Worm (Caenorhabditis elegans) whole organism, L4 larva: ENCODE measurements around the gene bcs-1.
A peak's percentile ranks its signal among the peaks of the same experiment; 100 is the strongest.

Experiments used
- F26F4.8 ChIP-seq: fragments of 200-800 bp; sonication (Bioruptor generic); conservative IDR thresholded peaks from 2 replicates; pipeline ENCODE4 v1.3.6; 2022; ENCODE audit warnings: missing genetic modification characterization, missing compliant biosample characterization
- F37D6.2 ChIP-seq: sonication (generic microtip); optimal IDR thresholded peaks from 2 replicates; lab custom pipeline; 2016; ENCODE audit warnings: mild to moderate bottlenecking, missing genetic modification characterization, missing compliant biosample characterization
- F49E8.2 ChIP-seq: sonication (generic microtip); optimal IDR thresholded peaks from 2 replicates; lab custom pipeline; 2016; ENCODE audit warnings: missing compliant biosample characterization, mild to moderate bottlenecking, missing genetic modification characterization, borderline replicate concordance
- R02D3.7 ChIP-seq: fragments of 150-350 bp; sonication (generic microtip); optimal IDR thresholded peaks from 3 replicates; lab custom pipeline; 2014; ENCODE audit warnings: missing biosample characterization, missing genetic modification characterization
- Y5F2A.4 ChIP-seq: fragments of 200-800 bp; sonication (Bioruptor generic); optimal IDR thresholded peaks from 2 replicates; lab custom pipeline; 2018; ENCODE audit warnings: mild to moderate bottlenecking, missing genetic modification characterization, missing compliant biosample characterization
- Y75B8A.6 ChIP-seq: fragments of 200-800 bp; sonication (Bioruptor generic); IDR thresholded peaks from 2 replicates; pipeline ENCODE4 v1.3.6; 2022; ENCODE audit warnings: missing genetic modification reagents, missing genetic modification characterization, missing compliant biosample characterization
- ZK337.2 ChIP-seq: fragments of 200-800 bp; sonication (Bioruptor generic); IDR thresholded peaks from 2 replicates; pipeline ENCODE4 v1.3.6; 2022; ENCODE audit warnings: missing genetic modification reagents, missing genetic modification characterization, missing compliant biosample characterization
- ZK546.5 ChIP-seq, 2 experiments: sonication (generic microtip); optimal IDR thresholded peaks; 2 replicates each; lab custom pipeline; 2017; ENCODE audit warnings: missing biosample characterization in 2 of 2, missing genetic modification characterization in 2 of 2
- aly-2 ChIP-seq: sonication (generic microtip); optimal IDR thresholded peaks from 2 replicates; lab custom pipeline; 2018; ENCODE audit warnings: missing biosample characterization, missing genetic modification characterization
- ama-1 ChIP-seq: fragments of 150-350 bp; optimal IDR thresholded peaks from 2 replicates; lab custom pipeline; 2014; ENCODE audit warnings: inconsistent platforms, mixed read lengths
- arid-1 ChIP-seq: fragments of 200-800 bp; sonication (Bioruptor generic); conservative IDR thresholded peaks from 2 replicates; pipeline ENCODE4 v1.3.6; 2022; ENCODE audit warnings: missing genetic modification reagents, missing genetic modification characterization, missing compliant biosample characterization
- attf-4 ChIP-seq: sonication (generic microtip); optimal IDR thresholded peaks from 3 replicates; lab custom pipeline; 2017; ENCODE audit warnings: missing biosample characterization, missing genetic modification characterization
- ceh-32 ChIP-seq: sonication (generic microtip); optimal IDR thresholded peaks from 2 replicates; lab custom pipeline; 2016; ENCODE audit warnings: mild to moderate bottlenecking, missing genetic modification characterization, missing compliant biosample characterization; ENCODE audit not compliant: poor library complexity
- ces-1 ChIP-seq: fragments of 150-350 bp; sonication (generic microtip); optimal IDR thresholded peaks from 4 replicates; lab custom pipeline; 2014; ENCODE audit warnings: missing biosample characterization, missing genetic modification reagents, missing genetic modification characterization
- daf-12 ChIP-seq: fragments of 150-350 bp; optimal IDR thresholded peaks from 2 replicates; lab custom pipeline; 2014; ENCODE audit warnings: missing biosample characterization, missing genetic modification reagents, missing genetic modification characterization
- dmd-8 ChIP-seq: fragments of 200-800 bp; sonication (Bioruptor generic); IDR thresholded peaks from 2 replicates; pipeline ENCODE4 v1.3.6; 2022; ENCODE audit warnings: missing genetic modification characterization, missing compliant biosample characterization
- dpl-1 ChIP-seq: fragments of 150-350 bp; optimal IDR thresholded peaks from 2 replicates; lab custom pipeline; 2014; ENCODE audit warnings: missing biosample characterization, missing genetic modification reagents, missing genetic modification characterization
- duxl-1 ChIP-seq: sonication (generic microtip); optimal IDR thresholded peaks from 2 replicates; lab custom pipeline; 2016; ENCODE audit warnings: mild to moderate bottlenecking, missing genetic modification characterization, moderate library complexity, missing compliant biosample characterization; ENCODE audit not compliant: poor library complexity
- dve-1 ChIP-seq: sonication (generic microtip); optimal IDR thresholded peaks from 2 replicates; lab custom pipeline; 2017; ENCODE audit warnings: antibody characterized with exemption, mild to moderate bottlenecking, missing genetic modification characterization, missing compliant biosample characterization; ENCODE audit not compliant: insufficient read depth
- fos-1 ChIP-seq: fragments of 150-350 bp; optimal IDR thresholded peaks from 2 replicates; lab custom pipeline; 2014; ENCODE audit warnings: missing biosample characterization, missing genetic modification characterization
- gei-8 ChIP-seq: fragments of 200-800 bp; sonication (Bioruptor generic); optimal IDR thresholded peaks from 2 replicates; lab custom pipeline; 2018; ENCODE audit warnings: mild to moderate bottlenecking, missing genetic modification characterization, missing compliant biosample characterization
- hif-1 ChIP-seq, 2 experiments: sonication (generic microtip); optimal IDR thresholded peaks; 2 replicates each; lab custom pipeline; 2016 to 2017; ENCODE audit warnings: missing compliant biosample characterization in 2 of 2, missing genetic modification characterization in 2 of 2, missing genetic modification reagents in 2 of 2, missing genotype in 2 of 2, mild to moderate bottlenecking in 1 of 2
- hlh-11 ChIP-seq: fragments of 200-800 bp; sonication (Bioruptor generic); optimal IDR thresholded peaks from 2 replicates; lab custom pipeline; 2018; ENCODE audit warnings: mild to moderate bottlenecking, missing genetic modification characterization, missing compliant biosample characterization
- lin-1 ChIP-seq: fragments of 200-800 bp; sonication (Bioruptor generic); IDR thresholded peaks from 2 replicates; pipeline ENCODE4 v1.3.6; 2022; ENCODE audit warnings: missing genetic modification reagents, missing genetic modification characterization, missing compliant biosample characterization
- lin-39 ChIP-seq: fragments of 150-350 bp; optimal IDR thresholded peaks from 2 replicates; lab custom pipeline; 2014; ENCODE audit warnings: missing biosample characterization, missing genetic modification reagents, missing genetic modification characterization
- madf-5 ChIP-seq, 2 experiments: fragments of 200-800 bp; sonication (Bioruptor generic); IDR thresholded peaks; 2 replicates each; pipeline ENCODE4 v1.3.6; 2022; ENCODE audit warnings: missing compliant biosample characterization in 2 of 2, missing genetic modification characterization in 2 of 2
- mes-2 ChIP-seq: sonication (generic microtip); optimal IDR thresholded peaks from 2 replicates; lab custom pipeline; 2016; ENCODE audit warnings: missing genotype, mild to moderate bottlenecking, missing genetic modification characterization, missing compliant biosample characterization; ENCODE audit not compliant: poor library complexity, severe bottlenecking
- mxl-2 ChIP-seq: fragments of 200-800 bp; sonication (Bioruptor generic); conservative IDR thresholded peaks from 2 replicates; pipeline ENCODE4 v1.3.6; 2022; ENCODE audit warnings: missing genetic modification reagents, missing genetic modification characterization, missing compliant biosample characterization
- mxl-3 ChIP-seq: fragments of 200-800 bp; sonication (Bioruptor generic); optimal IDR thresholded peaks from 2 replicates; lab custom pipeline; 2018; ENCODE audit warnings: mild to moderate bottlenecking, missing genetic modification characterization, missing compliant biosample characterization
- nhr-237 ChIP-seq: sonication (generic microtip); optimal IDR thresholded peaks from 2 replicates; lab custom pipeline; 2017; ENCODE audit warnings: missing biosample characterization, missing genetic modification characterization
- nhr-25 ChIP-seq: sonication (generic microtip); optimal IDR thresholded peaks from 2 replicates; lab custom pipeline; 2017; ENCODE audit warnings: missing genetic modification characterization, mild to moderate bottlenecking, missing compliant biosample characterization, antibody characterized with exemption, moderate library complexity, borderline replicate concordance; ENCODE audit not compliant: insufficient read depth
- nhr-28 ChIP-seq: fragments of 150-350 bp; optimal IDR thresholded peaks from 2 replicates; lab custom pipeline; 2014; ENCODE audit warnings: missing biosample characterization, missing genetic modification characterization
- nhr-41 ChIP-seq: fragments of 200-800 bp; sonication (Bioruptor generic); IDR thresholded peaks from 2 replicates; pipeline ENCODE4 v1.3.6; 2022; ENCODE audit warnings: missing genetic modification reagents, missing genetic modification characterization, missing compliant biosample characterization
- nhr-6 ChIP-seq: fragments of 150-350 bp; optimal IDR thresholded peaks from 2 replicates; lab custom pipeline; 2014; ENCODE audit warnings: missing biosample characterization, missing genetic modification characterization
- nhr-76 ChIP-seq: fragments of 150-350 bp; optimal IDR thresholded peaks from 2 replicates; lab custom pipeline; 2014; ENCODE audit warnings: missing biosample characterization, missing genetic modification characterization
- nhr-77 ChIP-seq: fragments of 150-350 bp; optimal IDR thresholded peaks from 2 replicates; lab custom pipeline; 2014; ENCODE audit warnings: missing biosample characterization, missing genetic modification characterization
- pqm-1 ChIP-seq: sonication (generic microtip); optimal IDR thresholded peaks from 2 replicates; lab custom pipeline; 2017; ENCODE audit warnings: missing biosample characterization, missing genetic modification characterization
- rbr-2 ChIP-seq: sonication (generic microtip); optimal IDR thresholded peaks from 2 replicates; lab custom pipeline; 2016; ENCODE audit warnings: missing genotype, missing genetic modification characterization, missing compliant biosample characterization
- saeg-2 ChIP-seq: fragments of 200-800 bp; sonication (Bioruptor generic); IDR thresholded peaks from 2 replicates; pipeline ENCODE4 v1.3.6; 2022; ENCODE audit warnings: missing genetic modification reagents, missing genetic modification characterization, missing compliant biosample characterization
- skn-1 ChIP-seq: fragments of 150-350 bp; optimal IDR thresholded peaks from 2 replicates; lab custom pipeline; 2014; ENCODE audit warnings: missing biosample characterization, missing genetic modification characterization
- snpc-1.2 ChIP-seq: fragments of 200-800 bp; sonication (Bioruptor generic); IDR thresholded peaks from 2 replicates; pipeline ENCODE4 v1.3.6; 2022; ENCODE audit warnings: missing genetic modification reagents, missing genetic modification characterization, missing compliant biosample characterization
- snpc-4 ChIP-seq: fragments of 150-350 bp; optimal IDR thresholded peaks from 2 replicates; lab custom pipeline; 2014; ENCODE audit warnings: missing biosample characterization, missing genetic modification characterization
- spr-3 ChIP-seq: fragments of 200-800 bp; sonication (Bioruptor generic); optimal IDR thresholded peaks from 2 replicates; lab custom pipeline; 2018; ENCODE audit warnings: mild to moderate bottlenecking, missing genetic modification characterization, missing compliant biosample characterization
- tag-97 ChIP-seq: fragments of 200-800 bp; sonication (Bioruptor generic); IDR thresholded peaks from 2 replicates; pipeline ENCODE4 v1.3.6; 2022; ENCODE audit warnings: missing genetic modification characterization, missing compliant biosample characterization
- tra-1 ChIP-seq: fragments of 200-800 bp; sonication (Bioruptor generic); IDR thresholded peaks from 2 replicates; pipeline ENCODE4 v1.3.6; 2022; ENCODE audit warnings: missing genetic modification reagents, missing genetic modification characterization, missing compliant biosample characterization
- zfp-2 ChIP-seq: sonication (generic microtip); optimal IDR thresholded peaks from 2 replicates; lab custom pipeline; 2016; ENCODE audit warnings: mild to moderate bottlenecking, missing genetic modification characterization, missing compliant biosample characterization
- zip-11 ChIP-seq: fragments of 200-800 bp; sonication (Bioruptor generic); IDR thresholded peaks from 2 replicates; pipeline ENCODE4 v1.3.6; 2022; ENCODE audit warnings: missing genetic modification characterization, missing compliant biosample characterization
- zip-2 ChIP-seq: fragments of 150-350 bp; optimal IDR thresholded peaks from 2 replicates; lab custom pipeline; 2014; ENCODE audit warnings: missing biosample characterization, missing genetic modification characterization

bcs-1 gene

ce11 chrII:8545315-8545714 lies 25.6 kb upstream of the bcs-1 start, which contains the start of gene decr-1.2:
decr-1.2 (plus strand) TSS chrII:8545615.
- TF ChIP-seq duxl-1 (no peak), nhr-237 (tag; lab: Kevin White, UChicago) (no peak), snpc-4 (tag; lab: Kevin White, UChicago) (no peak), lin-39 (tag; lab: Kevin White, UChicago) (no peak), pqm-1 (tag; lab: Kevin White, UChicago) (no peak), hif-1 (tag; optimal IDR thresholded peaks at IDR 0.05; lab: Kevin White, UChicago) (no peak), snpc-1.2 (GFP tag; lab: Robert Waterston, UW) (no peak), daf-12 (no peak), F49E8.2 (no peak), dve-1 (tag; lab: Kevin White, UChicago) (no peak), ZK337.2 (GFP tag; lab: Robert Waterston, UW) (no peak), F26F4.8 (GFP tag; lab: Robert Waterston, UW) (no peak), ZK546.5 (tag; optimal IDR thresholded peaks at IDR 0.05; lab: Kevin White, UChicago) (no peak), dmd-8 (GFP tag; lab: Robert Waterston, UW) (no peak), ceh-32 (no peak), madf-5 (GFP tag; IDR thresholded peaks at IDR 0.05; lab: Robert Waterston, UW) (no peak), tag-97 (GFP tag; lab: Robert Waterston, UW) (no peak), zip-2 (no peak)
- TF ChIP-seq, all 104 proteins: peak for 0

- TF ChIP-seq Y5F2A.4, result peak; percentile 80
- TF ChIP-seq fos-1 (tag; lab: Kevin White, UChicago), result no peak
- peak; percentile 72 for TF ChIP-seq hlh-11
- 0 out of 2 replicates have a peak, but pooled peaks have one; percentile 65 for TF ChIP-seq mxl-2 (GFP tag; lab: Robert Waterston, UW)
- TF ChIP-seq tra-1 (GFP tag; lab: Robert Waterston, UW), result peak; percentile 92
- peak; percentile 7 for TF ChIP-seq R02D3.7 (tag; lab: Kevin White, UChicago)
- TF ChIP-seq mxl-3 (GFP tag; lab: Kevin White, UChicago), result peak; percentile 88
- TF ChIP-seq ces-1 (GFP tag; lab: Kevin White, UChicago), result no peak
- peak; percentile 61; the same call in 1 of the 2 replicates for TF ChIP-seq Y75B8A.6 (GFP tag; lab: Robert Waterston, UW)
- TF ChIP-seq lin-1 (GFP tag; lab: Robert Waterston, UW), result peak; percentile 79
- TF ChIP-seq nhr-28 (tag; lab: Kevin White, UChicago), result peak; percentile 54
- TF ChIP-seq ceh-32, result no peak
- TF ChIP-seq attf-4 (tag; lab: Kevin White, UChicago), result no peak
- peak; percentile 53; the same call in 1 of the 2 replicates for TF ChIP-seq nhr-41 (GFP tag; lab: Robert Waterston, UW)
- TF ChIP-seq pqm-1 (tag; lab: Kevin White, UChicago), result peak; percentile 6
- TF ChIP-seq dpl-1 (GFP tag; lab: Kevin White, UChicago), result peak; percentile 41
- TF ChIP-seq F37D6.2, result peak; percentile 21
- TF ChIP-seq tag-97 (GFP tag; lab: Robert Waterston, UW), result 0 out of 2 replicates have a peak, but pooled peaks have one; percentile 61
- TF ChIP-seq arid-1 (GFP tag; lab: Robert Waterston, UW), result peak; percentile 91
- TF ChIP-seq gei-8 (GFP tag; lab: Kevin White, UChicago), result peak; percentile 84
- peak; percentile 15 for TF ChIP-seq aly-2 (tag; lab: Kevin White, UChicago)
- TF ChIP-seq rbr-2 (tag; lab: Kevin White, UChicago), result peak; percentile 59
- no peak for TF ChIP-seq lin-39 (tag; lab: Kevin White, UChicago)
- peak; percentile 13 for TF ChIP-seq nhr-77 (tag; lab: Kevin White, UChicago)
- peak; percentile 79; the same call in 1 of the 2 replicates for TF ChIP-seq ZK337.2 (GFP tag; lab: Robert Waterston, UW)
- peak; percentile 79 for TF ChIP-seq spr-3 (GFP tag; lab: Kevin White, UChicago)
- no peak for TF ChIP-seq nhr-25 (tag; lab: Kevin White, UChicago)
- TF ChIP-seq zip-11 (GFP tag; lab: Robert Waterston, UW), result peak; percentile 83
- peak; percentile 91 for TF ChIP-seq F26F4.8 (GFP tag; lab: Robert Waterston, UW)
- TF ChIP-seq nhr-76, result no peak
- TF ChIP-seq skn-1, result no peak
- peak in 1 of 2 experiments; percentile 83; a peak in 2 of 4 replicates for TF ChIP-seq madf-5 (GFP tag; IDR thresholded peaks at IDR 0.05; lab: Robert Waterston, UW)
- TF ChIP-seq mes-2 (tag; lab: Kevin White, UChicago), result no peak
- peak; percentile 63 for TF ChIP-seq zfp-2 (tag; lab: Kevin White, UChicago)
- peak; percentile 84 for TF ChIP-seq nhr-6
- TF ChIP-seq saeg-2 (GFP tag; lab: Robert Waterston, UW), result peak; percentile 61; the same call in 1 of the 2 replicates
- peak; percentile 81 for TF ChIP-seq duxl-1
- TF ChIP-seq ama-1 (lab: Kevin White, UChicago), result no peak
These were observed 23.9 kb upstream of the bcs-1 start for ce11 chrII:8546975-8547374.
